Worm (Caenorhabditis elegans) whole organism, L4/young adult: ENCODE data around the gene swt-4.

Source experiments
- W03F9.2 ChIP-seq: fragments of 150-350 bp; optimal IDR thresholded peaks from 2 replicates; lab custom pipeline; 2014; ENCODE audit warnings: missing biosample characterization, missing genetic modification characterization
- dao-5 ChIP-seq: sonication (generic microtip); optimal IDR thresholded peaks from 2 replicates; lab custom pipeline; 2016; ENCODE audit warnings: missing genotype, missing genetic modification characterization, moderate library complexity, missing compliant biosample characterization
- him-1 ChIP-seq: sonication (generic microtip); optimal IDR thresholded peaks from 2 replicates; lab custom pipeline; 2016; ENCODE audit warnings: missing genotype, missing genetic modification reagents, missing genetic modification characterization, missing compliant biosample characterization

- TF ChIP-seq him-1 (tag; lab: Kevin White, UChicago) (no peak), dao-5 (no peak), W03F9.2 (tag; lab: Kevin White, UChicago) (no peak)
Observed at ce11 chrIII:10600894-10601293, 28.0 kb downstream of the swt-4 start.
